Worm (Caenorhabditis elegans) whole organism, midembryonic: ENCODE results near the gene usip-1.

Experiments
- T22C8.4 ChIP-seq: fragments of 200-800 bp; sonication (Bioruptor generic); IDR thresholded peaks from 2 replicates; pipeline ENCODE4 v1.3.6; 2022; ENCODE audit warnings: missing genetic modification characterization, missing compliant biosample characterization
- cog-1 ChIP-seq: sonication (generic microtip); optimal IDR thresholded peaks from 2 replicates; lab custom pipeline; 2016; ENCODE audit warnings: missing genetic modification characterization, missing compliant biosample characterization
- flt-1 ChIP-seq: fragments of 200-800 bp; sonication (Bioruptor generic); IDR thresholded peaks from 2 replicates; pipeline ENCODE4 v1.3.6; 2022; ENCODE audit warnings: missing genetic modification characterization, missing compliant biosample characterization
- klf-2 ChIP-seq: fragments of 200-800 bp; sonication (Bioruptor generic); conservative IDR thresholded peaks from 2 replicates; pipeline ENCODE4 v1.3.6; 2022; ENCODE audit warnings: missing genetic modification reagents, missing genetic modification characterization, missing compliant biosample characterization
- med-1 ChIP-seq: sonication (generic microtip); optimal IDR thresholded peaks from 2 replicates; lab custom pipeline; 2017; ENCODE audit warnings: missing genetic modification characterization, mild to moderate bottlenecking, missing compliant biosample characterization, antibody characterized with exemption, missing genetic modification reagents; ENCODE audit not compliant: insufficient read depth
- ref-1 ChIP-seq: fragments of 200-800 bp; sonication (Bioruptor generic); conservative IDR thresholded peaks from 2 replicates; pipeline ENCODE4 v1.3.6; 2022; ENCODE audit warnings: missing genetic modification reagents, missing genetic modification characterization, missing compliant biosample characterization
- tab-1 ChIP-seq: fragments of 200-800 bp; sonication (Bioruptor generic); IDR thresholded peaks from 2 replicates; pipeline ENCODE4 v1.3.6; 2022; ENCODE audit warnings: missing genetic modification characterization, missing compliant biosample characterization
- ztf-23 ChIP-seq: fragments of 200-800 bp; sonication (Bioruptor generic); IDR thresholded peaks from 2 replicates; pipeline ENCODE4 v1.3.6; 2022; ENCODE audit warnings: missing genetic modification reagents, missing genetic modification characterization, missing compliant biosample characterization
- ztf-29 ChIP-seq: fragments of 200-800 bp; sonication (Bioruptor generic); IDR thresholded peaks from 2 replicates; pipeline ENCODE4 v1.3.6; 2022; ENCODE audit warnings: missing genetic modification reagents, missing genetic modification characterization, missing compliant biosample characterization

Gene usip-1

DNA sequence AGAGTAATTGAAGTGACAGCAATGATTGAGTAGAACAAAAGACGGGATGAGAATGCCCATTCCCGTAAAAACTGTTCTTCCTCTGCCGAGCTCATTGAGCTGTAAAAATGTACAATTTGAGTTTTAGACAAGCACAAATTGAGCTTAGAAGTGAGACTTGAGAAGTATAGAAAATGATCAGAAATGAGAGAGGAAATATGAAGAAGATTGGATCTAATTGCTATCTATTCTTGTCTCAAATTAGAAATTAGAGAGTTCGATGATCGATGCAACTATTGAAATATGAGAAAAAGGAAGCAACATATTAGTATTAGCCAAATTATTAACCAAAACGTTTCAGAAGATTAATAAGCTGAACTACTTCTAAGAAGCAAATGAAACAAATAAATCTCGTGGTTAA is 13.9 kb downstream of the usip-1 start, which contains the start of gene ZK863.1:
ZK863.1 (minus strand) TSS at position 101 of the 400 bp plus-strand sequence.
- no peak for TF ChIP-seq med-1 (GFP tag; lab: Kevin White, UChicago)
- TF ChIP-seq ref-1 (GFP tag; lab: Robert Waterston, UW) = no peak
- TF ChIP-seq ztf-29 = no peak
- TF ChIP-seq cog-1 = no peak
- TF ChIP-seq tab-1 (GFP tag; lab: Robert Waterston, UW) = no peak
- no peak for TF ChIP-seq ztf-23 (GFP tag; lab: Robert Waterston, UW)
- TF ChIP-seq flt-1 = no peak
- TF ChIP-seq T22C8.4 (GFP tag; lab: Robert Waterston, UW) = no peak
- TF ChIP-seq klf-2 (GFP tag; lab: Robert Waterston, UW) = no peak

DNA sequence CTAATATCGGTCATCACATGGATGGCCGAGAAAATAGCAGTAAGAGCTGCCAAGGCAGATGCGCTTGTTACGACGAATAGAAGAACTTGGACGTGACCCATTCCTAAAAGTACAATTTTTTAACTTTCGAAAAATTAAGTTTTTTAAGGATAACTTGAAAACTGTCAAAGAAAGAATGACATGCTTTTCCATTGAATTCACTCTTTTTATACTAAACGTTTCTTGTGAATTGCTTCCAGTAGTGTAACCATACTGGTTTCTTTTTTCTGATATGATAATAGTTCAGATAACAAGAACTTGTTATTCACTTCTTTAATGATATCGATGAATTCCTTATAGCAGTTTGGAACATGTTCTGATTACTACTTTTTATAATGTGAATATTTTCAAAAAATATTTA is 16.3 kb downstream of the usip-1 start, which contains the start of gene col-37:
col-37 (minus strand) TSS at position 101 of the 400 bp plus-strand sequence.
- TF ChIP-seq ztf-29 (no peak), cog-1 (no peak), med-1 (GFP tag; lab: Kevin White, UChicago) (no peak), ref-1 (GFP tag; lab: Robert Waterston, UW) (no peak), ztf-23 (GFP tag; lab: Robert Waterston, UW) (no peak), flt-1 (no peak), T22C8.4 (GFP tag; lab: Robert Waterston, UW) (no peak), klf-2 (GFP tag; lab: Robert Waterston, UW) (no peak), tab-1 (GFP tag; lab: Robert Waterston, UW) (no peak)

DNA sequence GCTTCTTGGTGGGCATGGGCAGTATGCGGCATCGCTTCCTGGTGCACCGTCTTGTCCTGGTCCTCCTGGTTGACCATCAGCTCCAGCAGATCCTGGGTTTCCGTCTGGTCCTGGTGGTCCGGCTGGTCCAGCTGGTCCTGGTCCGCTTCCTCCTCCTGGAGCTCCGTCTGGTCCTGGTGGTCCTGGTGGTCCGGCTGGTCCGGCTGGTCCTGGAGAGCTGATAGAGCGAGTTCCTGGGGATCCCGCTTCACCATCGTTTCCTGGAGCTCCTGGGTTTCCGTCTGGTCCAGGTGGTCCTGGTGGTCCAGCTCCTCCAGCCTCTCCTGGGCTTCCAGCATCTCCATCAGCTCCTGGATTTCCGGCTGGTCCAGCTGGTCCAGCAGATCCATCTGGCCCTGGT is 17.0 kb downstream of the usip-1 start:
- no peak for TF ChIP-seq klf-2 (GFP tag; lab: Robert Waterston, UW)
- TF ChIP-seq ztf-29 = no peak
- no peak for TF ChIP-seq med-1 (GFP tag; lab: Kevin White, UChicago)
- TF ChIP-seq ztf-23 (GFP tag; lab: Robert Waterston, UW) = no peak
- no peak for TF ChIP-seq cog-1

DNA sequence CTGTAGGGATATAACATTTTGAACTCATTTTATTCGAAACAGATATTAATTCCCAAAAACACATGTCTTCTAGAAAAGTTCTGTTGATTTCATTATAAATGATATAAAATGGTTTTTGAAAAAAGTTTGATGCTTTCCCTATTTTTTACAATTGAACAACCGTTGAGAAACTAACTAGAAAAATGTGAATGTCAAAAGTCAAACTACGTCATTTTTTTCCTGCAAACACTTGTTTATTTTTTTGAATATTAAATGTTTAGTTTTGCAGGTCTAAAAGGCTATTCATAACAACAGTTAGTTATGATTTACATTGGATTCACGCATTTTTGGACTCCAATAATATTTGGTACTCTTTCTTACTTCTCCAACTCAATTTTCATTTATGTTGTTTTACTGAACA is 21.1 kb downstream of the usip-1 start, which contains the start of gene srj-4:
srj-4 (plus strand) TSS at position 301 of the 400 bp plus-strand sequence.
- TF ChIP-seq klf-2 (GFP tag; lab: Robert Waterston, UW) = no peak
- no peak for TF ChIP-seq med-1 (GFP tag; lab: Kevin White, UChicago)
- TF ChIP-seq flt-1 = no peak
- TF ChIP-seq T22C8.4 (GFP tag; lab: Robert Waterston, UW) = no peak
- TF ChIP-seq cog-1 = no peak

DNA sequence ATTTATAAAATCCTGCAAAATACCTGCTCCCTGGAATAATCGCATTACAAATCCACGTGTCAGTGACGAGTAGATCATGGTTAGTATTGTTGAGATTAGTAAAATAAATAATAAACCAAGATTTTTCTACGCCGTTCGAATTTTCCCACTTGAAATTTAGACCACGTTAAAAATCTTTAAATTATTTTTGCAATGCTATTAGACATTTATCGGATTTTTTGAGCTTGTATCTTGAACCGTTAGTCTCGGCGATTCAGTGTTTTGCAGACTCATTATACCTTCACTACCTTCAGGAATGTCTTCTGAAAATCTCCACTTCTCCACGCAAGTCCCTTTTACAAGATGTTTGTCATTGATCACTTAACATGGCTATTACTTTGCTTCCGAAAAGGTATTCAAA is 21.8 kb downstream of the usip-1 start, which contains the start of gene C27A7.5:
C27A7.5 (minus strand) TSS at position 101 of the 400 bp plus-strand sequence.
- TF ChIP-seq med-1 (GFP tag; lab: Kevin White, UChicago) = no peak
- no peak for TF ChIP-seq tab-1 (GFP tag; lab: Robert Waterston, UW)
- no peak for TF ChIP-seq ref-1 (GFP tag; lab: Robert Waterston, UW)
- no peak for TF ChIP-seq ztf-29
- no peak for TF ChIP-seq flt-1
- TF ChIP-seq cog-1 = no peak
- no peak for TF ChIP-seq ztf-23 (GFP tag; lab: Robert Waterston, UW)
- TF ChIP-seq klf-2 (GFP tag; lab: Robert Waterston, UW) = no peak
- no peak for TF ChIP-seq T22C8.4 (GFP tag; lab: Robert Waterston, UW)

DNA sequence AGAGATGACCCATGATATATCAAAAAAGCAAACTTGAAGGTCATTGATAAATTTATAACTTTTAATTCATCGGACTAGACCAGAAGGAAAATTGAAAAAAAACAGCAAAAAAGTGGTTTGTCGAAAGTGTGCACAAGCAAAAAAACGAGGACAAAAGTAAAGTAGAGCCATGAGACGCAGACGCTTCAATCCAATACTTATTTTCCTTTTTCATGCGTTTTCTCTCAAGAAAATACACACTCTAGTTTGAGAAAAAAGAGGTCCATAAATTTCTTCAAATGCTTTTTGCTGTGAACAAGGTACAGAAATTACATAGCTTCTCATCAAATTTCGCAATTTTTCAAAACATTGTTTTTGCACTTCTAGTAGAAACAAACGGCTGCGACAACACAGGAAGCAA is 22.8 kb downstream of the usip-1 start:
- TF ChIP-seq ref-1 (GFP tag; lab: Robert Waterston, UW) (no peak), flt-1 (no peak), tab-1 (GFP tag; lab: Robert Waterston, UW) (no peak), ztf-23 (GFP tag; lab: Robert Waterston, UW) (no peak), med-1 (GFP tag; lab: Kevin White, UChicago) (no peak), klf-2 (GFP tag; lab: Robert Waterston, UW) (no peak), T22C8.4 (GFP tag; lab: Robert Waterston, UW) (no peak), cog-1 (no peak), ztf-29 (no peak)

DNA sequence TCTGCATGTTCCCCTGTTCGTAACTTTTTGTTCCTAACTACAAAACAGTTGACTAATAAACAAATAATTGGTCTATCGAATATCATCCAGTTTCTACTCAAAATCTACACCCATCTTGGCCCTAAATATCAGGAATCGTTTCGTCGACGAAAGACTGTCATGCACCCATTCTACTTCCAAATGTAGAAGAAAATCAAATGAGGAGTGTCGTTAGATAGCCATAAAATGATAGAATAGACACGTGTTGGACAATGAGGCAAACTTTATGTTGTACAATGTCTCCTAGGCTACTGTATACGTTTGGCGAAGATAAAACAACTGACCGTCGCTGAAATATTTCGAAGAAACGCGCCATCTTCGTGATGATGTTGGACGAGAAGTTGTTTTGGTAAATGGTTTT is 24.0 kb downstream of the usip-1 start:
- TF ChIP-seq klf-2 (GFP tag; lab: Robert Waterston, UW) (no peak), ztf-23 (GFP tag; lab: Robert Waterston, UW) (no peak), flt-1 (no peak), tab-1 (GFP tag; lab: Robert Waterston, UW) (no peak), ztf-29 (no peak), ref-1 (GFP tag; lab: Robert Waterston, UW) (no peak), cog-1 (no peak)

DNA sequence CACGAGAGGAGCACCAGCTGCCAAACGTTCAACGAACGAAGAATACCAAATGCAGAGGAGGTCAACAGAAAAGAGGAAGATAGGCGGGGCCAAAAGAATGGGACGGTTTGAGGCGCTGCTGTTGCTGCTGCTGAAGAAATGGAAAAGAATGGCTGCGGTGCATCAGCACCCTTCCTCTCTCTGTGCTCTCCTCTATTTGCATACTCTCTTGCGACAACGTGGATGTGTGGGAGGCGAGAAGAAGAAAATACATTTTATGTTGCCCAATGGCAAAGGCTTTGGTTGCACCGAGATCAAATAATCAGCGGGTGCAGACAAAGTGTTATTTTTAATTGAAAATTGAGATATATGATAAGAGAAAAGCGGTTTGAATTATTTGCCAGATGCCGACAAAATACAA is 25.6 kb downstream of the usip-1 start:
- no peak for TF ChIP-seq med-1 (GFP tag; lab: Kevin White, UChicago)
- TF ChIP-seq ref-1 (GFP tag; lab: Robert Waterston, UW) = no peak
- TF ChIP-seq ztf-23 (GFP tag; lab: Robert Waterston, UW) = no peak
- TF ChIP-seq flt-1 = no peak
- TF ChIP-seq klf-2 (GFP tag; lab: Robert Waterston, UW) = no peak
- TF ChIP-seq cog-1 = no peak
- TF ChIP-seq T22C8.4 (GFP tag; lab: Robert Waterston, UW) = no peak
- TF ChIP-seq tab-1 (GFP tag; lab: Robert Waterston, UW) = no peak

DNA sequence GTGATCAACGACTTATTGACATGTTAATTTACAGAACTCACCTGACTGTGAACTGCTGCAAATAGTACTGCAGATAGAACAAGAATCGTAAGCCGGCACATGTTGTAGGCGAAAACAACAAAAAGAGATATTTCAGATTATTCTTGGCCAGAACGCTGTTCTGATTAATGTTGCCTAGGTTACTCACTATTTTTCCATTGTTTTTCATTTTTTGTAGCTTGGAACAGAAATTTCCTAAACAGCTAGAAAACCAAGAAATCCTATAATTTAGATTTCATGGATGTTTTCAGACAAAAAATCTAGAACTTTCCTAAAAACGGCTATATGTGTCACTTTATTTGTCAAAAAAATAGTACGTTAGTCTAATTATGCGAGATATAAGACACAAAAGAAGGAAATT is 29.4 kb downstream of the usip-1 start, which contains the start of gene C27A7.9:
C27A7.9 (minus strand) TSS at position 101 of the 400 bp plus-strand sequence.
- no peak for TF ChIP-seq ztf-29
- no peak for TF ChIP-seq cog-1
- no peak for TF ChIP-seq flt-1
- TF ChIP-seq med-1 (GFP tag; lab: Kevin White, UChicago) = no peak
- no peak for TF ChIP-seq ztf-23 (GFP tag; lab: Robert Waterston, UW)
- no peak for TF ChIP-seq klf-2 (GFP tag; lab: Robert Waterston, UW)
- TF ChIP-seq T22C8.4 (GFP tag; lab: Robert Waterston, UW) = no peak
- TF ChIP-seq ref-1 (GFP tag; lab: Robert Waterston, UW) = no peak
- TF ChIP-seq tab-1 (GFP tag; lab: Robert Waterston, UW) = no peak

DNA sequence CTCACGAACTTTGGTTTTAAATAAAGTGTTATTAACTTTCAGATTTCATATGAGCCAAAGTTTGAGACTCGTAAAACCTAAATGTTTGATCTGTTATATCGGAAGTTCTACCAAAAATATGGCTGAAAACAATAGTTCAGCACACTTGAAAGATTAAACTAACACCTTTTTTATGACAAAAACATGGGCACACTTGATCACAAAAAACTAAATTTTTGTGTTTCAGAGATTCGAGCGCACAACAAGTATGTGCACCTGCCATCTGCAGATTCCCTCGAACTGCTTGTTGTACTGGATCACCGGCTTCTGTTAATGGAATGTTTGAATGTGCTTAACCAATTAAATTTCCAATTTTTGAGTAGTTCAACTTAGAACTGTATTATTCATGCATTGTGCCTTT is 30.2 kb downstream of the usip-1 start:
- TF ChIP-seq tab-1 (GFP tag; lab: Robert Waterston, UW) (no peak), klf-2 (GFP tag; lab: Robert Waterston, UW) (no peak), cog-1 (no peak), ztf-29 (no peak), T22C8.4 (GFP tag; lab: Robert Waterston, UW) (no peak), flt-1 (no peak), ref-1 (GFP tag; lab: Robert Waterston, UW) (no peak)
